Worm (Caenorhabditis elegans): ENCODE measurements around the gene K09H11.4.

K09H11.4 gene

ce11 chrV:5765081-5765480 is 38.7 kb upstream of the K09H11.4 start, which contains the start of gene pgph-2:
Gene pgph-2 (plus strand): TSS chrV:5765127.
- TF ChIP-seq crh-2 (tag; optimal IDR thresholded peaks at IDR 0.05), result peak; percentile 2
- no peak for TF ChIP-seq sem-4 (tag; optimal IDR thresholded peaks at IDR 0.05)
- TF ChIP-seq Y55F3AM.14 (GFP tag; optimal IDR thresholded peaks at IDR 0.05), result no peak
- TF ChIP-seq sma-9 (GFP tag; optimal IDR thresholded peaks at IDR 0.05), result peak; percentile 25
- TF ChIP-seq sma-9 (tag; optimal IDR thresholded peaks at IDR 0.05), result no peak

- TF ChIP-seq unc-39 (tag; optimal IDR thresholded peaks at IDR 0.05), result no peak
- no peak for TF ChIP-seq R02D3.7 (tag; optimal IDR thresholded peaks at IDR 0.05)
- peak; percentile 85 for TF ChIP-seq blmp-1 (tag; optimal IDR thresholded peaks at IDR 0.05; ENCODE audit: insufficient read depth)
- TF ChIP-seq nhr-10 (tag; optimal IDR thresholded peaks at IDR 0.05), result no peak
- TF ChIP-seq mbf-1 (tag; optimal IDR thresholded peaks at IDR 0.05), result no peak
- no peak for TF ChIP-seq zag-1 (tag; optimal IDR thresholded peaks at IDR 0.05)
- no peak for TF ChIP-seq ZK546.5 (tag; optimal IDR thresholded peaks at IDR 0.05)
- TF ChIP-seq elt-3 (tag; optimal IDR thresholded peaks at IDR 0.05), result no peak
- peak; percentile 45 for TF ChIP-seq gmeb-1 (tag; optimal IDR thresholded peaks at IDR 0.05)
- TF ChIP-seq lin-39 (tag; optimal IDR thresholded peaks at IDR 0.05), result no peak
- TF ChIP-seq C34F6.9 (tag; optimal IDR thresholded peaks at IDR 0.05), result peak; percentile 15
- no peak for TF ChIP-seq nhr-77 (tag; optimal IDR thresholded peaks at IDR 0.05)
- no peak for TF ChIP-seq lin-11 (tag; optimal IDR thresholded peaks at IDR 0.05)
- TF ChIP-seq ceh-16 (tag; optimal IDR thresholded peaks at IDR 0.05), result no peak
- no peak for TF ChIP-seq nhr-129 (tag; optimal IDR thresholded peaks at IDR 0.05)
- TF ChIP-seq nhr-23 (tag; optimal IDR thresholded peaks at IDR 0.05), result no peak
- peak; percentile 73 for TF ChIP-seq sma-3 (GFP tag; optimal IDR thresholded peaks at IDR 0.05)
- TF ChIP-seq nhr-6 (tag; optimal IDR thresholded peaks at IDR 0.05), result peak; percentile 28
- TF ChIP-seq aly-2 (tag; optimal IDR thresholded peaks at IDR 0.05), result no peak
- peak; percentile 11 to 17 for TF ChIP-seq mdl-1 (tag; optimal IDR thresholded peaks at IDR 0.05)
- peak; percentile 53 for TF ChIP-seq sem-4 (tag; optimal IDR thresholded peaks at IDR 0.05)
- no peak for TF ChIP-seq ceh-82 (tag; optimal IDR thresholded peaks at IDR 0.05)
- no peak for TF ChIP-seq skn-1 (tag; optimal IDR thresholded peaks at IDR 0.05)
- no peak for TF ChIP-seq ama-1 (optimal IDR thresholded peaks at IDR 0.05)
- peak; percentile 73 for TF ChIP-seq egl-27 (tag; optimal IDR thresholded peaks at IDR 0.05)
- TF ChIP-seq snpc-4 (tag; optimal IDR thresholded peaks at IDR 0.05), result no peak
- peak; percentile 84 for TF ChIP-seq nhr-25 (tag; optimal IDR thresholded peaks at IDR 0.05)
- no peak for TF ChIP-seq dmd-4 (tag; optimal IDR thresholded peaks at IDR 0.05)
- TF ChIP-seq peb-1 (tag; optimal IDR thresholded peaks at IDR 0.05), result no peak
- TF ChIP-seq sma-9 (GFP tag; optimal IDR thresholded peaks at IDR 0.05), result peak; percentile 96
- TF ChIP-seq sma-9 (tag; optimal IDR thresholded peaks at IDR 0.05), result no peak
- TF ChIP-seq ztf-4 (tag; optimal IDR thresholded peaks at IDR 0.05), result no peak
- no peak for TF ChIP-seq ztf-1 (GFP tag; conservative IDR thresholded peaks at IDR 0.05)
- no peak for TF ChIP-seq ztf-11 (tag; optimal IDR thresholded peaks at IDR 0.05)
- no peak for TF ChIP-seq nhr-12 (tag; optimal IDR thresholded peaks at IDR 0.05)
- no peak for TF ChIP-seq nhr-11 (tag; optimal IDR thresholded peaks at IDR 0.05)
- no peak for TF ChIP-seq alr-1 (tag; optimal IDR thresholded peaks at IDR 0.05)
- peak; percentile 74 for TF ChIP-seq F13H6.1 (tag; optimal IDR thresholded peaks at IDR 0.05)
- TF ChIP-seq elt-1 (tag; optimal IDR thresholded peaks at IDR 0.05), result no peak
- TF ChIP-seq crh-2 (tag; optimal IDR thresholded peaks at IDR 0.05), result peak; percentile 85
- TF ChIP-seq mab-5 (tag; optimal IDR thresholded peaks at IDR 0.05), result no peak
- no peak for TF ChIP-seq nhr-237 (tag; optimal IDR thresholded peaks at IDR 0.05)
- TF ChIP-seq lsy-2 (tag; optimal IDR thresholded peaks at IDR 0.05), result no peak
- TF ChIP-seq unc-62 (GFP tag; optimal IDR thresholded peaks at IDR 0.05), result no peak
- no peak for TF ChIP-seq lin-13 (GFP tag; optimal IDR thresholded peaks at IDR 0.05)
- no peak for TF ChIP-seq unc-55 (GFP tag; optimal IDR thresholded peaks at IDR 0.05)
- TF ChIP-seq fos-1 (tag; optimal IDR thresholded peaks at IDR 0.05), result peak; percentile 75
- TF ChIP-seq Y55F3AM.14 (GFP tag; optimal IDR thresholded peaks at IDR 0.05), result no peak
- TF ChIP-seq nhr-21 (tag; optimal IDR thresholded peaks at IDR 0.05), result peak; percentile 45
Measured at ce11 chrV:5763787-5764186, 37.4 kb upstream of the K09H11.4 start, which contains the start of gene pgph-3. Gene pgph-3 (minus strand): TSS chrV:5763846.

Measured in whole organism, L2 larva.